Fruit fly (Drosophila melanogaster) whole organism, embryonic: ENCODE results near the gene rho-6.

Experiments
- Atf3 ChIP-seq: fragments of 200-800 bp; sonication (Bioruptor generic); optimal IDR thresholded peaks from 3 replicates; lab custom pipeline; 2016; ENCODE audit warnings: missing biosample characterization, missing genetic modification characterization
- Bdp1 ChIP-seq: fragments of 200-800 bp; sonication (Bioruptor generic); optimal IDR thresholded peaks from 3 replicates; lab custom pipeline; 2016; ENCODE audit warnings: missing biosample characterization, missing genetic modification characterization
- CG10147 ChIP-seq: fragments of 200-800 bp; sonication (Bioruptor generic); optimal IDR thresholded peaks from 2 replicates; lab custom pipeline; 2019; ENCODE audit warnings: missing biosample characterization, mild to moderate bottlenecking, missing genetic modification characterization, moderate library complexity
- CG11504 ChIP-seq: fragments of 200-800 bp; sonication (Bioruptor generic); optimal IDR thresholded peaks from 3 replicates; lab custom pipeline; 2019; ENCODE audit warnings: missing biosample characterization, mild to moderate bottlenecking, missing genetic modification characterization, moderate library complexity
- CG13296 ChIP-seq: fragments of 200-800 bp; sonication (Bioruptor generic); optimal IDR thresholded peaks from 3 replicates; lab custom pipeline; 2018; ENCODE audit warnings: missing biosample characterization, mild to moderate bottlenecking, missing genetic modification characterization
- CG13624 ChIP-seq: fragments of 200-800 bp; sonication (Bioruptor generic); optimal IDR thresholded peaks from 2 replicates; lab custom pipeline; 2016; ENCODE audit warnings: missing biosample characterization, missing genetic modification characterization
- CG14014 ChIP-seq: fragments of 200-800 bp; sonication (Bioruptor generic); IDR thresholded peaks from 2 replicates; pipeline ENCODE4 v1.3.6; 2022; ENCODE audit warnings: missing biosample characterization, missing genetic modification characterization
- CG15073 ChIP-seq: fragments of 200-800 bp; sonication (Bioruptor generic); optimal IDR thresholded peaks from 2 replicates; lab custom pipeline; 2016; ENCODE audit warnings: missing biosample characterization, missing genetic modification characterization
- CG17359 ChIP-seq: fragments of 200-800 bp; sonication (Bioruptor generic); optimal IDR thresholded peaks from 3 replicates; lab custom pipeline; 2018; ENCODE audit warnings: missing biosample characterization, mild to moderate bottlenecking, missing genetic modification characterization, moderate library complexity
- CG17361 ChIP-seq: fragments of 200-800 bp; sonication (Bioruptor generic); IDR thresholded peaks from 3 replicates; pipeline ENCODE4 v1.3.6; 2022; ENCODE audit warnings: missing biosample characterization, missing genetic modification characterization
- CG18764 ChIP-seq: fragments of 200-800 bp; sonication (Bioruptor generic); optimal IDR thresholded peaks from 3 replicates; lab custom pipeline; 2016; ENCODE audit warnings: missing biosample characterization, missing genetic modification characterization
- CG34224 ChIP-seq: fragments of 200-800 bp; sonication (Bioruptor generic); IDR thresholded peaks from 3 replicates; pipeline ENCODE4 v1.3.6; 2022; ENCODE audit warnings: missing biosample characterization, missing genetic modification characterization; ENCODE audit not compliant: partially characterized antibody
- CG3726 ChIP-seq: fragments of 200-800 bp; sonication (Bioruptor generic); IDR thresholded peaks from 3 replicates; pipeline ENCODE4, ENCODE4 v1.3.6; 2022; ENCODE audit warnings: missing biosample characterization, missing genetic modification characterization
- CG4424 ChIP-seq: fragments of 200-800 bp; sonication (Bioruptor generic); optimal IDR thresholded peaks from 3 replicates; lab custom pipeline; 2016; ENCODE audit warnings: missing biosample characterization, missing genetic modification characterization
- CG5180 ChIP-seq: fragments of 200-800 bp; sonication (Bioruptor generic); optimal IDR thresholded peaks from 3 replicates; lab custom pipeline; 2017; ENCODE audit warnings: missing biosample characterization, missing genetic modification characterization, mild to moderate bottlenecking, moderate library complexity, missing genetic modification reagents
- CG6654 ChIP-seq: fragments of 200-800 bp; sonication (Bioruptor generic); optimal IDR thresholded peaks from 2 replicates; lab custom pipeline; 2017; ENCODE audit warnings: missing biosample characterization, mild to moderate bottlenecking, missing genetic modification characterization
- CG7987 ChIP-seq: fragments of 200-800 bp; sonication (Bioruptor generic); optimal IDR thresholded peaks from 2 replicates; lab custom pipeline; 2018; ENCODE audit warnings: missing biosample characterization, mild to moderate bottlenecking, missing genetic modification characterization, moderate library complexity
- Doc2 ChIP-seq: fragments of 200-800 bp; sonication (Bioruptor generic); IDR thresholded peaks from 2 replicates; pipeline ENCODE4 v1.3.6; 2022; ENCODE audit warnings: missing biosample characterization, missing genetic modification characterization
- HLH4C ChIP-seq: fragments of 200-800 bp; sonication (Bioruptor generic); IDR thresholded peaks from 3 replicates; pipeline ENCODE4 v1.3.6; 2022; ENCODE audit warnings: missing biosample characterization, missing genetic modification characterization; ENCODE audit not compliant: partially characterized antibody
- HLH54F ChIP-seq: fragments of 200-800 bp; sonication (Bioruptor generic); optimal IDR thresholded peaks from 3 replicates; lab custom pipeline; 2016; ENCODE audit warnings: missing biosample characterization, missing genetic modification characterization
- Ravus ChIP-seq: fragments of 200-800 bp; sonication (Bioruptor generic); IDR thresholded peaks from 2 replicates; pipeline ENCODE4 v1.3.6; 2022; ENCODE audit warnings: missing biosample characterization, missing genetic modification characterization
- Rfx ChIP-seq: fragments of 200-800 bp; sonication (Bioruptor generic); IDR thresholded peaks from 2 replicates; pipeline ENCODE4 v1.3.6; 2022; ENCODE audit warnings: missing biosample characterization, missing genetic modification characterization
- Stat92E ChIP-seq, 3 experiments: fragments of >200 bp in 2 of 3; fragments of 200-800 bp in 1 of 3; sonication (Bioruptor generic) in 1 of 3; optimal IDR thresholded peaks; 2 replicates each; lab custom pipeline; 2017 to 2019; ENCODE audit warnings: missing biosample characterization in 3 of 3, missing genetic modification characterization in 3 of 3, mild to moderate bottlenecking in 1 of 3, moderate library complexity in 1 of 3
- Trl ChIP-seq, 3 experiments: fragments of >200 bp in 2 of 3; fragments of 200-800 bp in 1 of 3; sonication (Bioruptor generic) in 1 of 3; optimal IDR thresholded peaks; 2 replicates in 1 of 3; 3 replicates in 2 of 3; lab custom pipeline; 2016 to 2017; ENCODE audit warnings: missing biosample characterization in 1 of 3, missing genetic modification characterization in 1 of 3
- Vsx1 ChIP-seq: fragments of 200-800 bp; sonication (Bioruptor generic); optimal IDR thresholded peaks from 2 replicates; lab custom pipeline; 2017; ENCODE audit warnings: missing biosample characterization, mild to moderate bottlenecking, missing genetic modification characterization, missing genetic modification reagents
- Xrp1 ChIP-seq: fragments of 200-800 bp; sonication (Bioruptor generic); IDR thresholded peaks from 2 replicates; pipeline ENCODE4 v1.3.6; 2022; ENCODE audit warnings: missing biosample characterization, missing genetic modification characterization
- ase ChIP-seq: fragments of 200-800 bp; sonication (Bioruptor generic); IDR thresholded peaks from 3 replicates; pipeline ENCODE4 v1.3.6; 2022; ENCODE audit warnings: missing biosample characterization, missing genetic modification characterization
- chinmo ChIP-seq: fragments of 200-800 bp; sonication (Bioruptor generic); IDR thresholded peaks from 4 replicates; pipeline ENCODE4 v1.3.6; 2022; ENCODE audit warnings: missing biosample characterization, missing genetic modification characterization; ENCODE audit not compliant: partially characterized antibody
- dm ChIP-seq: fragments of 200-800 bp; sonication (Bioruptor generic); optimal IDR thresholded peaks from 3 replicates; lab custom pipeline; 2016; ENCODE audit warnings: missing biosample characterization, missing genetic modification characterization
- ftz-f1 ChIP-seq: fragments of 200-800 bp; sonication (Bioruptor generic); optimal IDR thresholded peaks from 2 replicates; lab custom pipeline; 2016; ENCODE audit warnings: missing biosample characterization, missing genetic modification characterization
- lola ChIP-seq, 3 experiments: fragments of >200 bp in 2 of 3; fragments of 200-800 bp in 1 of 3; sonication (Bioruptor generic) in 1 of 3; optimal IDR thresholded peaks; 2 replicates each; lab custom pipeline; 2017 to 2019; ENCODE audit warnings: missing biosample characterization in 3 of 3, missing genetic modification characterization in 3 of 3, mild to moderate bottlenecking in 1 of 3, moderate library complexity in 1 of 3
- nmo ChIP-seq: fragments of 200-800 bp; sonication (Bioruptor generic); optimal IDR thresholded peaks from 2 replicates; lab custom pipeline; 2018; ENCODE audit warnings: missing biosample characterization, mild to moderate bottlenecking, missing genetic modification characterization, moderate library complexity
- otp ChIP-seq: fragments of 200-800 bp; sonication (Bioruptor generic); IDR thresholded peaks from 3 replicates; pipeline ENCODE4, ENCODE4 v1.3.6; 2022; ENCODE audit warnings: missing biosample characterization, missing genetic modification characterization
- pho ChIP-seq: fragments of 200-800 bp; sonication (Bioruptor generic); optimal IDR thresholded peaks from 2 replicates; lab custom pipeline; 2016; ENCODE audit warnings: missing biosample characterization, missing genetic modification characterization
- sens ChIP-seq: fragments of 200-800 bp; sonication (Bioruptor generic); peaks from one replicate; lab custom pipeline; 2016; ENCODE audit warnings: missing biosample characterization, missing genetic modification characterization
- slbo ChIP-seq: fragments of 200-800 bp; sonication (Bioruptor generic); IDR thresholded peaks from 2 replicates; pipeline ENCODE4 v1.3.6; 2022; ENCODE audit warnings: missing biosample characterization, missing genetic modification characterization
- sqz ChIP-seq: fragments of 200-800 bp; sonication (Bioruptor generic); optimal IDR thresholded peaks from 3 replicates; lab custom pipeline; 2018; ENCODE audit warnings: missing biosample characterization, mild to moderate bottlenecking, missing genetic modification characterization
- stc ChIP-seq: fragments of 200-800 bp; sonication (Bioruptor generic); IDR thresholded peaks from 2 replicates; pipeline ENCODE4 v1.3.6; 2022; ENCODE audit warnings: missing biosample characterization, missing genetic modification characterization
- wdn ChIP-seq: fragments of 200-800 bp; sonication (Bioruptor generic); IDR thresholded peaks from 2 replicates; pipeline ENCODE4 v1.3.6; 2022; ENCODE audit warnings: missing biosample characterization, missing genetic modification characterization
- zfh1 ChIP-seq: fragments of 200-800 bp; sonication (Bioruptor generic); IDR thresholded peaks from 3 replicates; pipeline ENCODE4 v1.3.6; 2022; ENCODE audit warnings: missing biosample characterization, missing genetic modification characterization

rho-6 gene

DNA sequence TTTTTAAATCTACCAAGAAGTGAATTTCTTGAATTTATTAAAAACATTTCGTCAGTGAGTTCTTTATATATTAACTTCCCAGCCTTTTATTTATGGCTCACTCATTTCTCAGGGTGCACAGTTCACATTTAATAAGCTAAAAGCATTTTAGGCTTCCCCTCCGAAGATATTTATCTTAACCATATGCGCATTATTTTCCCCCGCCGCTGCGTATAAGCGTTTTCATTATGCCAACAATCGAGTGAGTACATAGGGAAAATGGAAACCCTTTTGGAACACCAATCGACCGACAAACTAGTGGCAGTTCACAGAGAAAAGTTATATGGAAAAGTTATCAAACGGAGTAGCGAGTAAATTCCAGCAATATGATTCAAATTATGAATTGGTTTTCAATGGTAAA lies 4.5 kb upstream of the rho-6 start, which contains the start of gene Gr33a:
TSS of gene Gr33a (plus strand) at position 301 of the 400 bp plus-strand sequence.
- no peak for TF ChIP-seq dm (GFP tag; lab: Kevin White, UChicago)
- TF ChIP-seq otp (GFP tag; lab: Robert Waterston, UW): no peak
- no peak for TF ChIP-seq Rfx (GFP tag; lab: Robert Waterston, UW)
- TF ChIP-seq zfh1 (GFP tag; lab: Robert Waterston, UW): no peak
- no peak for TF ChIP-seq Doc2 (GFP tag; lab: Robert Waterston, UW)
- no peak for TF ChIP-seq HLH54F (GFP tag; lab: Kevin White, UChicago)
- TF ChIP-seq wdn (GFP tag; lab: Robert Waterston, UW): no peak
- TF ChIP-seq CG7987 (GFP tag; lab: Kevin White, UChicago): no peak
- no peak for TF ChIP-seq CG10147 (GFP tag; lab: Kevin White, UChicago)
- no peak for TF ChIP-seq Atf3 (GFP tag; lab: Kevin White, UChicago)

DNA sequence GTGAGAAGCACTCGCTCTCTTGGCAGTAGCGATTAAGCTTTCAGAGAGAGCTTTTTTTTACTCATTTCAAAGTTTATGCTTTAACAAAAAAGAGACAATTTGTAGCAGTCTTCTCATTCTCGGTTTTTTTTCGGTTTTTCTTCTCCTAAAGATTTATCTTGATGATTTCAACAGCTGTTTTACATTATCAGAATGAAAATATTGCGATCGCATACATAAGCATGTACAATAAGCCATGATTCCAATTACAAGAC lies 841 bp upstream of the rho-6 start:
- TF ChIP-seq Trl (optimal IDR thresholded peaks at IDR 0.05; lab: Kevin White, UChicago) (peak; percentile 73 to 84), Trl (GFP tag; optimal IDR thresholded peaks at IDR 0.05; lab: Kevin White, UChicago) (no peak), sqz (GFP tag; lab: Kevin White, UChicago) (peak; percentile 13), Xrp1 (GFP tag; lab: Robert Waterston, UW) (no peak)

DNA sequence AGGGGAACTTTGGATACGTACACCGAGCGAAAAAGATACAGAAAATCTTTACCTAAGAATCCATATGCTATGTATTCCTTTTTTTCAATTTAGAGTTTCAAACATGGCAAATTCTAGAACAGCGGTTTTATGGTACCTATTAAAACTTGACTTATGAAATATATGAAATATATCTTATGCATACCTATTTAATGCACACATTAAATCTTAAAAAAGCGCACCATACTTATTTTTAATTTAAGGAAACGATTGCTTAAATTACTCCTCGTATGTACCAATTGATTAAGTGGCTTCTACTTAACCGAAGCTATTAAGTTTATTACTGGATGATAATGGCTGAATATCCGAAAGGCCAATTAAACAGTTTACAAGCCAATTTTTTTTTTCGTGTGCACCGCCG lies 13.2 kb downstream of the rho-6 start:
- TF ChIP-seq chinmo (GFP tag; lab: Robert Waterston, UW): no peak
- no peak for TF ChIP-seq Vsx1 (GFP tag; lab: Kevin White, UChicago)
- TF ChIP-seq ase (GFP tag; lab: Robert Waterston, UW): no peak
- no peak for TF ChIP-seq slbo (GFP tag; lab: Robert Waterston, UW)
- no peak for TF ChIP-seq CG3726 (GFP tag; lab: Robert Waterston, UW)
- no peak for TF ChIP-seq Ravus (GFP tag; lab: Robert Waterston, UW)
- TF ChIP-seq CG11504 (tag; lab: Kevin White, UChicago): peak; percentile 49
- TF ChIP-seq Stat92E (GFP tag; optimal IDR thresholded peaks at IDR 0.05; lab: Kevin White, UChicago): no peak
- no peak for TF ChIP-seq CG13296 (GFP tag; lab: Kevin White, UChicago)
- no peak for TF ChIP-seq HLH4C
- TF ChIP-seq CG15073 (GFP tag; lab: Kevin White, UChicago): no peak
- TF ChIP-seq CG14014: no peak
- TF ChIP-seq pho (GFP tag; lab: Kevin White, UChicago): no peak
- 0 out of 3 replicates have a peak, but pooled peaks have one; percentile 42 for TF ChIP-seq CG17361
- no peak for TF ChIP-seq CG18764 (GFP tag; lab: Kevin White, UChicago)
- TF ChIP-seq sens (GFP tag; lab: Kevin White, UChicago): peak; percentile 85
- TF ChIP-seq CG4424 (GFP tag; lab: Kevin White, UChicago): peak; percentile 7
- no peak for TF ChIP-seq CG13624 (GFP tag; lab: Kevin White, UChicago)
- TF ChIP-seq lola (GFP tag; optimal IDR thresholded peaks at IDR 0.05; lab: Kevin White, UChicago): peak in 1 of 3 experiments; percentile 17
- TF ChIP-seq CG6654 (GFP tag; lab: Kevin White, UChicago): no peak
- TF ChIP-seq CG5180 (GFP tag; lab: Kevin White, UChicago): peak; percentile 79
- TF ChIP-seq ftz-f1 (GFP tag; lab: Kevin White, UChicago): no peak
- no peak for TF ChIP-seq stc
- peak; percentile 6 for TF ChIP-seq nmo (GFP tag; lab: Kevin White, UChicago)
- TF ChIP-seq CG17359 (tag; lab: Kevin White, UChicago): no peak
- no peak for TF ChIP-seq CG34224 (GFP tag; lab: Robert Waterston, UW)
- TF ChIP-seq Bdp1: no peak
